Worm (Caenorhabditis elegans) whole organism, early embryonic: ENCODE results near the gene inx-3.

ENCODE experiments used
- B0310.2 ChIP-seq: sonication (generic microtip); optimal IDR thresholded peaks from 2 replicates; lab custom pipeline; 2016; ENCODE audit warnings: mild to moderate bottlenecking, missing genetic modification characterization, missing compliant biosample characterization
- aly-1 ChIP-seq: sonication (generic microtip); optimal IDR thresholded peaks from 2 replicates; lab custom pipeline; 2016; ENCODE audit warnings: missing genetic modification characterization, missing compliant biosample characterization
- ama-1 ChIP-seq: fragments of 150-350 bp; optimal IDR thresholded peaks from 2 replicates; lab custom pipeline; 2014
- ets-7 ChIP-seq: sonication (generic microtip); optimal IDR thresholded peaks from 2 replicates; lab custom pipeline; 2016; ENCODE audit warnings: missing genotype, missing genetic modification characterization, missing compliant biosample characterization
- hmbx-1 ChIP-seq: sonication (generic microtip); optimal IDR thresholded peaks from 2 replicates; lab custom pipeline; 2016; ENCODE audit warnings: mild to moderate bottlenecking, missing genetic modification characterization, missing compliant biosample characterization
- scrt-1 ChIP-seq: fragments of 200-800 bp; sonication (Bioruptor generic); IDR thresholded peaks from 2 replicates; pipeline ENCODE4 v1.3.6; 2022; ENCODE audit warnings: missing genetic modification characterization, missing compliant biosample characterization
- sea-1 ChIP-seq: fragments of 200-800 bp; sonication (Bioruptor generic); conservative IDR thresholded peaks from 2 replicates; pipeline ENCODE4 v1.3.6; 2022; ENCODE audit warnings: missing genetic modification characterization, missing compliant biosample characterization
- tbx-11 ChIP-seq: fragments of 200-800 bp; sonication (Bioruptor generic); IDR thresholded peaks from 2 replicates; pipeline ENCODE4 v1.3.6; 2022; ENCODE audit warnings: missing genetic modification characterization, missing compliant biosample characterization

DNA sequence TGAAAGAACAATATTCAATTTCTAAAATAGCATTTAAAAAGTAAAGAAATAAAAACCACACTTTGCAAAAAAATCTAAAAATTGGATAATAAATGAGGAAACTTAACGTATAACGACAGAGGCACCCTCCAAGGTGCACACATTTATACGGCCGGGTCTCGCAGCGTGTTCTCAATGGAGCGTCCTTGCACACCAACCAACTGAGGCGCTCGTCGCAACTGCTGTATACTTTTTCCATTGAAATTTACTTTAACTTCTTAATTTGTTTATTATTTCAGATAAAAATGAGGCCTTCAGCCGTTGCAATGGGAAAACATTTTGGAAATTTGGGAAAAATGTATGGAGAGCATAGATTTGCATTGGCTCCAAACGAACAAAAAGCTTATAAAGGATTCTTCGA lies 42.8 kb upstream of the inx-3 start, which contains the start of the genes R07E4.5 and R07E4.3:
- TF ChIP-seq ama-1 (lab: Kevin White, UChicago) (no peak), aly-1 (tag; lab: Kevin White, UChicago) (no peak), B0310.2 (tag; lab: Kevin White, UChicago) (no peak), sea-1 (GFP tag; lab: Robert Waterston, UW) (no peak), tbx-11 (GFP tag; lab: Robert Waterston, UW) (no peak), hmbx-1 (no peak), ets-7 (no peak), scrt-1 (no peak)
